Worm (Caenorhabditis elegans) whole organism, mixed stage, embryonic: ENCODE measurements around the gene ZK829.3.

Experiments used
- M03D4.4 ChIP-seq: sonication (generic microtip); optimal IDR thresholded peaks from 2 replicates; lab custom pipeline; 2017; ENCODE audit warnings: mild to moderate bottlenecking, missing genetic modification characterization, missing compliant biosample characterization
- bed-3 ChIP-seq: fragments of 200-800 bp; sonication (Bioruptor generic); optimal IDR thresholded peaks from 3 replicates; lab custom pipeline; 2018; ENCODE audit warnings: mild to moderate bottlenecking, missing genetic modification characterization, moderate library complexity, missing compliant biosample characterization
- blmp-1 ChIP-seq: fragments of 150-350 bp; optimal IDR thresholded peaks from 2 replicates; lab custom pipeline; 2014; ENCODE audit warnings: missing biosample characterization, missing genetic modification characterization
- ceh-43 ChIP-seq: fragments of 200-800 bp; sonication (Bioruptor generic); optimal IDR thresholded peaks from 2 replicates; lab custom pipeline; 2018; ENCODE audit warnings: mild to moderate bottlenecking, missing genetic modification characterization, moderate library complexity, missing compliant biosample characterization
- ceh-83 ChIP-seq: fragments of 200-800 bp; sonication (Bioruptor generic); optimal IDR thresholded peaks from 2 replicates; lab custom pipeline; 2018; ENCODE audit warnings: mild to moderate bottlenecking, missing genetic modification characterization, missing compliant biosample characterization
- ces-1 ChIP-seq: fragments of 150-350 bp; optimal IDR thresholded peaks from 2 replicates; lab custom pipeline; 2014; ENCODE audit warnings: missing biosample characterization, missing genetic modification reagents, missing genetic modification characterization
- cnd-1 ChIP-seq: fragments of 200-800 bp; sonication (Bioruptor generic); optimal IDR thresholded peaks from 2 replicates; lab custom pipeline; 2018; ENCODE audit warnings: mild to moderate bottlenecking, missing genetic modification characterization, missing compliant biosample characterization
- elt-3 ChIP-seq: fragments of 150-350 bp; optimal IDR thresholded peaks from 2 replicates; lab custom pipeline; 2014; ENCODE audit warnings: missing biosample characterization, missing genetic modification characterization
- flh-1 ChIP-seq: fragments of 200-800 bp; sonication (Bioruptor generic); optimal IDR thresholded peaks from 2 replicates; lab custom pipeline; 2018; ENCODE audit warnings: mild to moderate bottlenecking, missing genetic modification characterization, moderate library complexity, missing compliant biosample characterization
- hlh-1 ChIP-seq: fragments of 150-350 bp; optimal IDR thresholded peaks from 2 replicates; lab custom pipeline; 2014; ENCODE audit warnings: missing biosample characterization, missing genetic modification reagents, missing genetic modification characterization
- lin-13 ChIP-seq: fragments of 150-350 bp; optimal IDR thresholded peaks from 2 replicates; lab custom pipeline; 2014; ENCODE audit warnings: missing biosample characterization, missing genetic modification characterization
- lin-32 ChIP-seq: fragments of 200-800 bp; sonication (Bioruptor generic); optimal IDR thresholded peaks from 2 replicates; lab custom pipeline; 2018; ENCODE audit warnings: mild to moderate bottlenecking, missing genetic modification characterization, missing compliant biosample characterization
- mab-5 ChIP-seq: fragments of 150-350 bp; optimal IDR thresholded peaks from 2 replicates; lab custom pipeline; 2014; ENCODE audit warnings: missing biosample characterization, missing genetic modification characterization
- mep-1 ChIP-seq: fragments of 150-350 bp; optimal IDR thresholded peaks from 2 replicates; lab custom pipeline; 2017; ENCODE audit warnings: missing biosample characterization, missing genetic modification reagents, missing genetic modification characterization, inconsistent platforms
- mls-2 ChIP-seq: sonication (generic microtip); optimal IDR thresholded peaks from 2 replicates; lab custom pipeline; 2016; ENCODE audit warnings: mild to moderate bottlenecking, missing genetic modification characterization, moderate library complexity, missing compliant biosample characterization
- nhr-2 ChIP-seq: fragments of 150-350 bp; optimal IDR thresholded peaks from 2 replicates; lab custom pipeline; 2014; ENCODE audit warnings: missing biosample characterization, missing genetic modification characterization
- nhr-237 ChIP-seq: fragments of 150-350 bp; optimal IDR thresholded peaks from 2 replicates; lab custom pipeline; 2014; ENCODE audit warnings: missing biosample characterization, missing genetic modification characterization
- nhr-28 ChIP-seq: fragments of 150-350 bp; optimal IDR thresholded peaks from 2 replicates; lab custom pipeline; 2014; ENCODE audit warnings: missing biosample characterization, missing genetic modification characterization
- nhr-76 ChIP-seq: sonication (generic microtip); optimal IDR thresholded peaks from 2 replicates; lab custom pipeline; 2017; ENCODE audit warnings: missing biosample characterization, missing genetic modification characterization
- pha-4 ChIP-seq: fragments of 150-350 bp; optimal IDR thresholded peaks from 2 replicates; lab custom pipeline; 2018; ENCODE audit warnings: missing biosample characterization, missing genetic modification reagents, missing genetic modification characterization
- snpc-4 ChIP-seq: fragments of 150-350 bp; optimal IDR thresholded peaks from 2 replicates; lab custom pipeline; 2014; ENCODE audit warnings: missing biosample characterization, missing genetic modification characterization
- sptf-1 ChIP-seq: sonication (generic microtip); optimal IDR thresholded peaks from 2 replicates; lab custom pipeline; 2017; ENCODE audit warnings: mild to moderate bottlenecking, missing genetic modification characterization, moderate library complexity, missing compliant biosample characterization
- tbx-8 ChIP-seq: fragments of 200-800 bp; sonication (Bioruptor generic); optimal IDR thresholded peaks from 2 replicates; lab custom pipeline; 2018; ENCODE audit warnings: mild to moderate bottlenecking, missing genetic modification characterization, moderate library complexity, missing compliant biosample characterization
- unc-120 ChIP-seq: sonication (generic microtip); optimal IDR thresholded peaks from 2 replicates; lab custom pipeline; 2017; ENCODE audit warnings: missing genetic modification characterization, missing compliant biosample characterization; ENCODE audit not compliant: poor library complexity, severe bottlenecking
- unc-39 ChIP-seq: fragments of 150-350 bp; optimal IDR thresholded peaks from 2 replicates; lab custom pipeline; 2014; ENCODE audit warnings: missing biosample characterization, missing genetic modification characterization
- unc-62 ChIP-seq: fragments of 150-350 bp; optimal IDR thresholded peaks from 2 replicates; lab custom pipeline; 2014; ENCODE audit warnings: missing biosample characterization, missing genetic modification reagents, missing genetic modification characterization
- zip-8 ChIP-seq: fragments of 150-350 bp; optimal IDR thresholded peaks from 2 replicates; lab custom pipeline; 2014; ENCODE audit warnings: missing biosample characterization, missing genetic modification characterization
- ztf-11 ChIP-seq: fragments of 150-350 bp; optimal IDR thresholded peaks from 2 replicates; lab custom pipeline; 2014; ENCODE audit warnings: missing biosample characterization, missing genetic modification characterization

ZK829.3 gene

DNA sequence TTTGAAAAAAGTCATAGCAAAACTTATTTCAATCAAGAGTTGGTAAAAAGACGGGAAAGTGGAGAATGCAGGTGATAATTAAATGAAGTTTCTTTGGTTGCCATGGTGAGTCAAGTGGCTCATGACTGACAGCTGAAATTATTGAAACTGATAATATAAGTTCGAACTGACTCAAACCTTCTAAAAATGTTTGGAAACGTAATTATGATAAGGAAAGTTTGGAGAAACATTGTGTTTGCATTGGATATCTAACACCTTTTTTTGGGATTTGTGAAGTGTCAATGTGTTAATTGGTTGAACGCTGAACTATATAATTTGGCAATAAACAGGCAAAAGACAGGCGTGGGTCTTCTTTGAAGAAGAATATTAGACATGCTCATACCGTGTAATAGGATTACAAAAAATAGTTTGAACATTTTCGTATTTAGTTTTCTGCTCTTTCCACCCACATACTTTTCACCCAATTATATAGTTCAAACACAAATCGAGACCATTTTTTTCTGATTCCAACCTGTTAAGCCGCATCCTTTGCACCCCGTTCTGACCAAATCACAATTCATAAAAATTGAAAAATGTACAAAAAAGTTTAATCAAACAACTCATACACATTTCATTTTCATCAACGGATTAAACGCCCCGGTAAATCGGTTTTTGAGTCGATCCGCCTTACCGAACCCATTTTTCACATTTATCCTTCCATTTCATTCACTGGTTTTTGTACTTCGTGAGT, 20.0 kb downstream of the ZK829.3 start, which contains the start of the genes srlf-33 and srlf-32:
srlf-33 (minus strand) TSS at position 101 of the 730 bp plus-strand sequence.
srlf-32 (plus strand) TSS at position 680 of the 730 bp plus-strand sequence.
- no peak for TF ChIP-seq nhr-76 (tag; lab: Kevin White, UChicago)
- TF ChIP-seq hlh-1 (tag; lab: Kevin White, UChicago), result no peak
- no peak for TF ChIP-seq mab-5 (tag; lab: Kevin White, UChicago)
- no peak for TF ChIP-seq M03D4.4 (tag; lab: Kevin White, UChicago)
- no peak for TF ChIP-seq ces-1
- TF ChIP-seq tbx-8, result no peak
- TF ChIP-seq elt-3 (tag; lab: Kevin White, UChicago), result no peak
- no peak for TF ChIP-seq lin-13 (tag; lab: Kevin White, UChicago)
- TF ChIP-seq snpc-4 (tag; lab: Kevin White, UChicago), result no peak

ce11 chrIV:11924092-11924491, 21.4 kb downstream of the ZK829.3 start:
- TF ChIP-seq nhr-76 (tag; lab: Kevin White, UChicago) (no peak), nhr-2 (tag; lab: Kevin White, UChicago) (peak; percentile 32)
- TF ChIP-seq, all 35 proteins: peak for 1

ce11 chrIV:11923074-11923473, 22.4 kb downstream of the ZK829.3 start, which contains the start of gene srlf-31:
srlf-31 (minus strand) TSS chrIV:11923174.
- TF ChIP-seq ceh-43 (GFP tag; lab: Kevin White, UChicago) (no peak), nhr-28 (tag; lab: Kevin White, UChicago) (no peak), pha-4 (tag; lab: Kevin White, UChicago) (no peak), sptf-1 (tag; lab: Kevin White, UChicago) (no peak), cnd-1 (tag; lab: Kevin White, UChicago) (no peak), nhr-237 (tag; lab: Kevin White, UChicago) (no peak)
- TF ChIP-seq, all 35 proteins: peak for 0

ce11 chrIV:11922011-11922410, 23.5 kb downstream of the ZK829.3 start, which contains the start of gene ZK822.1:
ZK822.1 (minus strand) TSS chrIV:11922131.
- TF ChIP-seq hlh-1 (tag; lab: Kevin White, UChicago) (peak; percentile 93), unc-62 (GFP tag; lab: Kevin White, UChicago) (peak; percentile 18), lin-13 (tag; lab: Kevin White, UChicago) (no peak), unc-39 (tag; lab: Kevin White, UChicago) (no peak)

DNA sequence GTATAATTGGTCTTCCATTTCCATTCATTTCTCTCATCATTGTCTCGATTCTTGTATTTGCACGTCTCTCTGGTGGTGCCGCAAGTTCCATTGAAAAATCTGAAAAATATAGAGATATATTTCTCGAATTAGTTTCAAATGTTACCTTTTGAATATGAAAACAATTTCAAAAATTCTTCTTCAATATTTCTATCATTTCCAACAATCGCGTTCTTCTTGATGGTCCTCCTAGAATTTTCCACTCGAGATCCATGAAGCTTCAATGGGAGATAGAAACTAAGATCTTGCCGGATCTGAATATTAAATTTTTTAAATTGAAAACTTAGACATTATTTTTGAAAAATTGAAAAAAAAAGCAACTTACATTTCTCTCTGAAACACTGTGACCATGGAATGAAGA, 26.5 kb downstream of the ZK829.3 start:
- no peak for TF ChIP-seq nhr-28 (tag; lab: Kevin White, UChicago)
- TF ChIP-seq mab-5 (tag; lab: Kevin White, UChicago), result no peak
- no peak for TF ChIP-seq unc-120 (tag; lab: Kevin White, UChicago)
- TF ChIP-seq mls-2 (tag; lab: Kevin White, UChicago), result no peak
- no peak for TF ChIP-seq blmp-1 (tag; lab: Kevin White, UChicago)
- TF ChIP-seq unc-39 (tag; lab: Kevin White, UChicago), result no peak

DNA sequence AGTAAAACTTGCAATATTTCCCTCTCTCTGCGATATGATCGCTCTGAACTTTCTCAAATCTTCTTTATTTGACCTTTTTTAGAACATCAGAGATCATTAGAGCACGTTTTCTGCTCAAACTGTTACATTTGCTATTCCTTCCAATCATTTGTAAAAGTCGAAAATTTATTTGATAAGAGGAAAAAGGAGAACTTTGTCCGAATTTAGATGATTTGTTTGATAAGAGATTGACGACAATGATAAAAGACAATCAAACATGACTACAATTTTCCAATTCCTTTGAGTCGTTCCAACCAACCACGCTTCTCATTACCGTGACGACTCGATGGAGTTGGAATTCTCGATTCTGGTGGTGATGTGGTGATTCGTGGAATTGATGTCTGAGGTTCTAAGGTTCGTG, 27.6 kb downstream of the ZK829.3 start:
- TF ChIP-seq bed-3, result no peak
- TF ChIP-seq ces-1, result no peak

- no peak for TF ChIP-seq ceh-83
- TF ChIP-seq, all 35 proteins: peak for 0
These were observed 28.6 kb downstream of the ZK829.3 start, which contains the start of gene ZK822.10 for ce11 chrIV:11916907-11917306. ZK822.10 (plus strand) TSS chrIV:11917137.

DNA sequence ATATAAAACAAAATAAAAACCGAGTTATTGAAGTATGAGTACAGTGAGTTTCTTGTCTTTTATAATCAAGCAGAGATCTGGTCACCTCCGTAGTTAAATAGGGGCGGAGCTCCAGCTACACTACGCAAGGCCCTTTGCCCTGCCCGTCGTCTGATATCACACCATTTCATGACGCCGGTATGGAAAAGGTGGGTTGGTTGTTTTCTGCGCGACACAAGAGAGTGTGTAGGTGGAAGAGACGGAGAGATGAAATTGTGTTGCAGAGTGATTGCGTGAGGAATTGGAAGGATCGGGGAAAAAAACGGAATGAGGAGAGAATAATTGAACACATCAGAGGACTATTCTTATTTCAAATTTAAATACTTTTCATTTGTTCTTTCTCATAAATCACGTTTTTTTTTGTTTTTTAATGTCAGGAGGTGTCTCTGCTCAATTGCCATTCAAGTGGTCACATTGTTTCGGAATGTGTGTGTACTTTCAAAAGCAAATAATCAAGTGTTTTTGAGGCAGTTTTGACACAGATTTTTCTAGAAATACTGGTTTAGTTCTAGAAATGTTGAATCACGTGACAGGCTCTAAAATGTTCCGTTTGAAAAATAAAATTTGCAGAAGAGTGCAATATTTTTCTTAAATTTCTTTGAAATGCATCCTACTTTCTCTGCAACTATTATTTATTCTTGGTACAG, 29.6 kb downstream of the ZK829.3 start, which contains the start of gene ZK822.9:
ZK822.9 (plus strand) TSS at position 180 of the 686 bp plus-strand sequence.
- no peak for TF ChIP-seq ces-1
- no peak for TF ChIP-seq lin-13 (tag; lab: Kevin White, UChicago)
- TF ChIP-seq unc-62 (GFP tag; lab: Kevin White, UChicago), result no peak
- no peak for TF ChIP-seq tbx-8
- no peak for TF ChIP-seq flh-1 (GFP tag; lab: Kevin White, UChicago)
- no peak for TF ChIP-seq unc-39 (tag; lab: Kevin White, UChicago)
- no peak for TF ChIP-seq nhr-2 (tag; lab: Kevin White, UChicago)
- no peak for TF ChIP-seq nhr-237 (tag; lab: Kevin White, UChicago)
- no peak for TF ChIP-seq zip-8 (tag; lab: Kevin White, UChicago)
- no peak for TF ChIP-seq cnd-1 (tag; lab: Kevin White, UChicago)
- no peak for TF ChIP-seq lin-32 (GFP tag; lab: Kevin White, UChicago)
- no peak for TF ChIP-seq elt-3 (tag; lab: Kevin White, UChicago)
- no peak for TF ChIP-seq pha-4 (tag; lab: Kevin White, UChicago)
- TF ChIP-seq mep-1 (tag; lab: Kevin White, UChicago), result no peak
- TF ChIP-seq ztf-11 (tag; lab: Kevin White, UChicago), result no peak
- TF ChIP-seq ceh-43 (GFP tag; lab: Kevin White, UChicago), result no peak
- no peak for TF ChIP-seq mab-5 (tag; lab: Kevin White, UChicago)
- no peak for TF ChIP-seq nhr-76 (tag; lab: Kevin White, UChicago)
